Worm (Caenorhabditis elegans): ENCODE results near the gene Y39A1A.18.

DNA sequence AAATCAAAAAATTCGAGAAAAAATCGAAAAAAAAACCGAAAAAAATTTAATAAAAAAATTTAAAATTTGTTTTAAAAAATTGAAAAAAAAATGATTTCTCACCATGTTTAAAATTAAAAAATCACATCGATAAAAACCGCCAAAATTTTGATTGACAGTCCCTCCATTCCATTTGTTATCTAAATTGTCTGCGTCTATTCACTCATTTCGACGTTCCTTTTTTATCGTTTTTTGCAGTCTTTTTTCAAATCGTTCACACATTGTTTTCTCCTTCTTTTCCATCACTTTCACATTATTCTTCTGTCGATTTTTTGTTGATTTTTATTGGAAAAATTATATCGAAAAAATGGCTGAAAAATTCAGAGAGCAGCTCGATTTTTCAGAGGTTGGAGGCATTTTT is 38.2 kb downstream of the Y39A1A.18 start:
- TF ChIP-seq elt-3 (tag; optimal IDR thresholded peaks at IDR 0.05) (no peak), ama-1 (optimal IDR thresholded peaks at IDR 0.05) (no peak), egl-27 (tag; optimal IDR thresholded peaks at IDR 0.05) (no peak), unc-62 (GFP tag; optimal IDR thresholded peaks at IDR 0.05) (no peak), nhr-67 (tag; optimal IDR thresholded peaks at IDR 0.05) (no peak), nhr-11 (tag; optimal IDR thresholded peaks at IDR 0.05) (no peak), R02D3.7 (tag; optimal IDR thresholded peaks at IDR 0.05) (no peak), nhr-25 (tag; optimal IDR thresholded peaks at IDR 0.05) (no peak), nhr-28 (tag; optimal IDR thresholded peaks at IDR 0.05) (no peak), mdl-1 (tag; optimal IDR thresholded peaks at IDR 0.05) (no peak), nhr-237 (tag; optimal IDR thresholded peaks at IDR 0.05) (no peak)
